Worm (Caenorhabditis elegans): Measurements from ENCODE around the gene C27D9.1.

DNA sequence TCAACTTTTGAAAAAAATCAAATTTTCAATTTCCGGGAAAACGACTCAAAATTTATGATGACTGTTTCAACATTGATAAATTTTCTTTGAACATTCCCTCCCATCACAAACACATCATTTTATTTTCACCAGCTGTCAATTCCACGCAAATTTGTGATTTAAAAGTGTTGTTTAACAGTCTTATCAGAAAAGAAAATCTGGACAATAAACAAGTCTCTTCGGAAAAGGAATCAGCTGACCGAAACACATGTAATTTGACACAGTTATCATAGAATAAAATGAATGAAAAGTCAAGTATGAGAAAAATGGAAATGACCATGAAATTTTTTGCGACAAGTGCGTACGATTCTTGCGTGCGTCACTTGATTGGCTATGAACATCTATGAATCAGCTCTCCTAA, 15.9 kb downstream of the C27D9.1 start:
- TF ChIP-seq lsy-2 (tag; optimal IDR thresholded peaks at IDR 0.05) = no peak
- no peak for TF ChIP-seq nhr-11 (tag; optimal IDR thresholded peaks at IDR 0.05)
- TF ChIP-seq unc-98 (GFP tag; IDR thresholded peaks at IDR 0.05) = no peak
- TF ChIP-seq dpl-1 (GFP tag; optimal IDR thresholded peaks at IDR 0.05) = no peak
- TF ChIP-seq fkh-8 (tag; optimal IDR thresholded peaks at IDR 0.05) = no peak
- no peak for TF ChIP-seq nhr-237 (tag; optimal IDR thresholded peaks at IDR 0.05)
- TF ChIP-seq lin-15B (tag; optimal IDR thresholded peaks at IDR 0.05) = no peak
- no peak for TF ChIP-seq nhr-76 (tag; optimal IDR thresholded peaks at IDR 0.05)
